Fruit fly (Drosophila melanogaster): ENCODE data around the gene Elo68beta.

Gene Elo68beta

DNA sequence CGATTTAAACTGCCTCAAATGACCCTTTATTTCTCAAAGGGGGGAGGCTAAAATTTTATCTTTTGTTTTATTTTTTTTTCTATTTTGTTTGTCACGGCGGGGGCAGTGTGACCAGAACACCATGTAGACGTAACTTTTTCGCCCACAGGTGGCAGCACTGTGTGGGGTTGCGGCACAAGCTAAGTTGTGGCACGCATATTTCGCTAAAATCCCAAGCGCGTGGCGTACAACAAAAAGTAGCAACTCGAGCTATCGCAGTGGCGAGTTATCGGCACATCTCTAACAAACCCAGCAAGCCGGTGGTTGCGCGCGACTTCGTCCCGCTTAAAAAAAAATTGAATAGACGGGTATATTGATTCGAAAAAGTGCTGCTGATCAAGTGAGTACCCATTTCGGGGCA lies 21.6 kb upstream of the Elo68beta start, which contains the start of the genes Ufd1 and NaPi-III (continued):
- TF ChIP-seq CG18476 (GFP tag; optimal IDR thresholded peaks at IDR 0.05) = no peak
- peak; percentile 71 for TF ChIP-seq CG9932 (GFP tag; IDR thresholded peaks at IDR 0.05)
- no peak for TF ChIP-seq exex (tag; optimal IDR thresholded peaks at IDR 0.05)
- no peak for TF ChIP-seq Nf-YB (GFP tag; optimal IDR thresholded peaks at IDR 0.05)
- TF ChIP-seq bcd (GFP tag; optimal IDR thresholded peaks at IDR 0.05) = peak; percentile 17
- no peak for TF ChIP-seq CG17912 (GFP tag; optimal IDR thresholded peaks at IDR 0.05)
- peak; percentile 41 for TF ChIP-seq tx (GFP tag; optimal IDR thresholded peaks at IDR 0.05)
- TF ChIP-seq Bteb2 (GFP tag; optimal IDR thresholded peaks at IDR 0.05) = no peak
- peak; percentile 76 for TF ChIP-seq tna (GFP tag; IDR thresholded peaks at IDR 0.05; ENCODE audit: partially characterized antibody)
- no peak for TF ChIP-seq z (GFP tag; IDR thresholded peaks at IDR 0.05)
- no peak for TF ChIP-seq aop (GFP tag; IDR thresholded peaks at IDR 0.05)
- peak; percentile 68 for TF ChIP-seq CG7963 (GFP tag; IDR thresholded peaks at IDR 0.05; ENCODE audit: partially characterized antibody)
- TF ChIP-seq ro (GFP tag; IDR thresholded peaks at IDR 0.05) = no peak
- TF ChIP-seq CG4360 (GFP tag; IDR thresholded peaks at IDR 0.05) = peak; percentile 82
- peak; percentile 14 for TF ChIP-seq NfI (GFP tag; optimal IDR thresholded peaks at IDR 0.05)
- no peak for TF ChIP-seq CG34376 (GFP tag; optimal IDR thresholded peaks at IDR 0.05)
- TF ChIP-seq Ravus (GFP tag; IDR thresholded peaks at IDR 0.05) = no peak
- TF ChIP-seq Elba2 (GFP tag; optimal IDR thresholded peaks at IDR 0.05) = peak; percentile 74
- TF ChIP-seq da (GFP tag; optimal IDR thresholded peaks at IDR 0.05) = peak; percentile 39
- TF ChIP-seq prd (optimal IDR thresholded peaks at IDR 0.05) = no peak
- peak; percentile 35; the same call in 1 of the 3 replicates for TF ChIP-seq prd (GFP tag; IDR thresholded peaks at IDR 0.05)
- TF ChIP-seq ash1 (GFP tag; optimal IDR thresholded peaks at IDR 0.05) = no peak
- TF ChIP-seq Hr3 (GFP tag; optimal IDR thresholded peaks at IDR 0.05) = no peak
- TF ChIP-seq emc (GFP tag; optimal IDR thresholded peaks at IDR 0.05) = no peak
- TF ChIP-seq CG10431 (GFP tag; optimal IDR thresholded peaks at IDR 0.05) = peak; percentile 13
- TF ChIP-seq unc-4 (GFP tag; IDR thresholded peaks at IDR 0.05; ENCODE audit: partially characterized antibody) = peak; percentile 92
- TF ChIP-seq Dip2 (GFP tag; IDR thresholded peaks at IDR 0.05) = peak; percentile 86
- TF ChIP-seq B-H2 (GFP tag; optimal IDR thresholded peaks at IDR 0.05) = peak; percentile 64
- peak; percentile 42 for TF ChIP-seq Mad (GFP tag; optimal IDR thresholded peaks at IDR 0.05)
- TF ChIP-seq Hmx (GFP tag; optimal IDR thresholded peaks at IDR 0.05) = no peak
- peak; percentile 94 for TF ChIP-seq CG1603 (tag; optimal IDR thresholded peaks at IDR 0.05)
- peak; percentile 46 for TF ChIP-seq lilli (GFP tag; optimal IDR thresholded peaks at IDR 0.05)
- peak; percentile 61 for TF ChIP-seq CG11504 (tag; optimal IDR thresholded peaks at IDR 0.05)
- TF ChIP-seq CG10959 (GFP tag; IDR thresholded peaks at IDR 0.05) = no peak
- TF ChIP-seq CG12219 (GFP tag; optimal IDR thresholded peaks at IDR 0.05) = no peak
- TF ChIP-seq Dfd (GFP tag; optimal IDR thresholded peaks at IDR 0.05) = no peak
- TF ChIP-seq zf30C (GFP tag; optimal IDR thresholded peaks at IDR 0.05) = peak; percentile 26
- TF ChIP-seq HmgD (GFP tag; optimal IDR thresholded peaks at IDR 0.05) = peak; percentile 94
- no peak for TF ChIP-seq gt (GFP tag; IDR thresholded peaks at IDR 0.05)
- TF ChIP-seq inv (GFP tag; IDR thresholded peaks at IDR 0.05; ENCODE audit: partially characterized antibody) = peak; percentile 71; the same call in 1 of the 2 replicates
- no peak for TF ChIP-seq CG10147 (GFP tag; optimal IDR thresholded peaks at IDR 0.05)
- TF ChIP-seq CG10321 (GFP tag; IDR thresholded peaks at IDR 0.05) = no peak
- TF ChIP-seq sim (GFP tag; IDR thresholded peaks at IDR 0.05) = no peak
- peak; percentile 15 for TF ChIP-seq CG3163 (GFP tag; optimal IDR thresholded peaks at IDR 0.05)
- peak; percentile 23 for TF ChIP-seq CG13424 (tag; optimal IDR thresholded peaks at IDR 0.05)
- TF ChIP-seq CG17385 (GFP tag; optimal IDR thresholded peaks at IDR 0.05) = no peak
- peak; percentile 88 for TF ChIP-seq sqz (GFP tag; optimal IDR thresholded peaks at IDR 0.05)
- TF ChIP-seq CG10979 (tag; optimal IDR thresholded peaks at IDR 0.05) = no peak
- no peak for TF ChIP-seq Rx (GFP tag; IDR thresholded peaks at IDR 0.05)
- no peak for TF ChIP-seq Camta (GFP tag; optimal IDR thresholded peaks at IDR 0.05)
- no peak for TF ChIP-seq jigr1 (GFP tag; IDR thresholded peaks at IDR 0.05)
- no peak for TF ChIP-seq Mes4 (GFP tag; optimal IDR thresholded peaks at IDR 0.05)
